Worm (Caenorhabditis elegans) whole organism, late embryonic: Measurements from ENCODE around the gene T26E4.10.

Source experiments
- C08G9.2 ChIP-seq: sonication (generic microtip); optimal IDR thresholded peaks from 2 replicates; lab custom pipeline; 2016; ENCODE audit warnings: mild to moderate bottlenecking, missing genetic modification characterization, moderate library complexity, missing compliant biosample characterization
- C38D4.7 ChIP-seq: fragments of 200-800 bp; sonication (Bioruptor generic); optimal IDR thresholded peaks from 2 replicates; lab custom pipeline; 2018; ENCODE audit warnings: mild to moderate bottlenecking, missing genetic modification characterization, moderate library complexity, missing compliant biosample characterization
- F13H6.1 ChIP-seq: sonication (generic microtip); optimal IDR thresholded peaks from 2 replicates; lab custom pipeline; 2016; ENCODE audit warnings: missing genetic modification characterization, missing compliant biosample characterization
- ahr-1 ChIP-seq: sonication (generic microtip); optimal IDR thresholded peaks from 2 replicates; lab custom pipeline; 2016; ENCODE audit warnings: missing genetic modification characterization, missing compliant biosample characterization
- ama-1 ChIP-seq: fragments of 150-350 bp; optimal IDR thresholded peaks from 2 replicates; lab custom pipeline; 2014
- ceh-14 ChIP-seq: sonication (generic microtip); optimal IDR thresholded peaks from 2 replicates; lab custom pipeline; 2016; ENCODE audit warnings: missing genotype, missing genetic modification characterization, missing compliant biosample characterization
- ceh-18 ChIP-seq: sonication (generic microtip); optimal IDR thresholded peaks from 2 replicates; lab custom pipeline; 2016; ENCODE audit warnings: missing genetic modification characterization, missing compliant biosample characterization
- ceh-19 ChIP-seq: fragments of 200-800 bp; sonication (Bioruptor generic); optimal IDR thresholded peaks from 2 replicates; lab custom pipeline; 2018; ENCODE audit warnings: mild to moderate bottlenecking, missing genetic modification characterization, missing compliant biosample characterization
- ceh-30 ChIP-seq: fragments of 150-350 bp; optimal IDR thresholded peaks from 2 replicates; lab custom pipeline; 2014; ENCODE audit warnings: missing biosample characterization, missing genetic modification characterization
- ceh-31 ChIP-seq: sonication (generic microtip); optimal IDR thresholded peaks from 2 replicates; lab custom pipeline; 2016; ENCODE audit warnings: missing genetic modification characterization, missing compliant biosample characterization
- ceh-34 ChIP-seq: sonication (generic microtip); optimal IDR thresholded peaks from 2 replicates; lab custom pipeline; 2016; ENCODE audit warnings: mild to moderate bottlenecking, missing genetic modification characterization, missing compliant biosample characterization
- ceh-48 ChIP-seq: sonication (generic microtip); optimal IDR thresholded peaks from 2 replicates; lab custom pipeline; 2016; ENCODE audit warnings: missing genetic modification characterization, inconsistent platforms, missing compliant biosample characterization
- ceh-6 ChIP-seq: fragments of 200-800 bp; sonication (Bioruptor generic); optimal IDR thresholded peaks from 2 replicates; lab custom pipeline; 2018; ENCODE audit warnings: mild to moderate bottlenecking, missing genetic modification characterization, missing compliant biosample characterization
- ceh-9 ChIP-seq: sonication (generic microtip); optimal IDR thresholded peaks from 2 replicates; lab custom pipeline; 2016; ENCODE audit warnings: mild to moderate bottlenecking, missing genetic modification characterization, inconsistent platforms, missing compliant biosample characterization
- che-1 ChIP-seq: sonication (generic microtip); optimal IDR thresholded peaks from 2 replicates; lab custom pipeline; 2016; ENCODE audit warnings: mild to moderate bottlenecking, missing genetic modification characterization, missing compliant biosample characterization
- dve-1 ChIP-seq: sonication (generic microtip); optimal IDR thresholded peaks from 2 replicates; lab custom pipeline; 2017; ENCODE audit warnings: antibody characterized with exemption, mild to moderate bottlenecking, missing genetic modification characterization, missing compliant biosample characterization
- elt-2 ChIP-seq: sonication (generic microtip); optimal IDR thresholded peaks from 2 replicates; lab custom pipeline; 2016; ENCODE audit warnings: missing genetic modification reagents, missing genetic modification characterization, missing compliant biosample characterization
- ets-4 ChIP-seq: sonication (generic microtip); optimal IDR thresholded peaks from 2 replicates; lab custom pipeline; 2016; ENCODE audit warnings: missing genetic modification characterization, missing compliant biosample characterization
- eyg-1 ChIP-seq: sonication (generic microtip); optimal IDR thresholded peaks from 2 replicates; lab custom pipeline; 2016; ENCODE audit warnings: missing genotype, missing genetic modification characterization, missing compliant biosample characterization
- fax-1 ChIP-seq: sonication (generic microtip); optimal IDR thresholded peaks from 2 replicates; lab custom pipeline; 2016; ENCODE audit warnings: missing genotype, missing genetic modification characterization, missing compliant biosample characterization
- fkh-6 ChIP-seq: sonication (generic microtip); optimal IDR thresholded peaks from 2 replicates; lab custom pipeline; 2016; ENCODE audit warnings: missing genetic modification characterization, missing compliant biosample characterization
- gmeb-2 ChIP-seq: sonication (generic microtip); optimal IDR thresholded peaks from 2 replicates; lab custom pipeline; 2016; ENCODE audit warnings: missing genetic modification characterization, inconsistent platforms, missing compliant biosample characterization
- hlh-15 ChIP-seq: sonication (generic microtip); optimal IDR thresholded peaks from 2 replicates; lab custom pipeline; 2016; ENCODE audit warnings: missing genetic modification characterization, missing compliant biosample characterization
- hlh-8 ChIP-seq: sonication (generic microtip); optimal IDR thresholded peaks from 2 replicates; lab custom pipeline; 2016; ENCODE audit warnings: missing genotype, missing genetic modification characterization, missing compliant biosample characterization
- madf-2 ChIP-seq: sonication (generic microtip); optimal IDR thresholded peaks from 2 replicates; lab custom pipeline; 2017; ENCODE audit warnings: missing genetic modification characterization, missing compliant biosample characterization
- mec-3 ChIP-seq: sonication (generic microtip); optimal IDR thresholded peaks from 2 replicates; lab custom pipeline; 2016; ENCODE audit warnings: borderline replicate concordance, missing genetic modification characterization, missing compliant biosample characterization
- nfya-1 ChIP-seq: sonication (generic microtip); optimal IDR thresholded peaks from 2 replicates; lab custom pipeline; 2017; ENCODE audit warnings: missing genetic modification characterization, mild to moderate bottlenecking, missing compliant biosample characterization, antibody characterized with exemption, moderate library complexity
- nhr-11 ChIP-seq: fragments of 150-350 bp; optimal IDR thresholded peaks from 2 replicates; lab custom pipeline; 2014; ENCODE audit warnings: missing biosample characterization, missing genetic modification characterization
- npax-4 ChIP-seq: sonication (generic microtip); optimal IDR thresholded peaks from 2 replicates; lab custom pipeline; 2016; ENCODE audit warnings: missing genetic modification characterization, missing compliant biosample characterization
- pat-9 ChIP-seq: fragments of 200-800 bp; sonication (Bioruptor generic); optimal IDR thresholded peaks from 2 replicates; lab custom pipeline; 2018; ENCODE audit warnings: mild to moderate bottlenecking, missing genetic modification characterization, moderate library complexity, missing compliant biosample characterization
- pha-4 ChIP-seq: fragments of 150-350 bp; optimal IDR thresholded peaks from 2 replicates; lab custom pipeline; 2018; ENCODE audit warnings: missing biosample characterization, missing genetic modification reagents, missing genetic modification characterization
- pqm-1 ChIP-seq: sonication (generic microtip); optimal IDR thresholded peaks from 2 replicates; lab custom pipeline; 2016; ENCODE audit warnings: missing genetic modification characterization, missing compliant biosample characterization
- rnt-1 ChIP-seq: sonication (generic microtip); optimal IDR thresholded peaks from 2 replicates; lab custom pipeline; 2016; ENCODE audit warnings: missing genetic modification characterization, missing compliant biosample characterization
- sdc-2 ChIP-seq: sonication (generic microtip); optimal IDR thresholded peaks from 2 replicates; lab custom pipeline; 2016; ENCODE audit warnings: missing genotype, missing genetic modification characterization, missing compliant biosample characterization
- sox-4 ChIP-seq: sonication (generic microtip); optimal IDR thresholded peaks from 2 replicates; lab custom pipeline; 2017; ENCODE audit warnings: mild to moderate bottlenecking, missing genetic modification characterization, inconsistent platforms, missing compliant biosample characterization
- syd-9 ChIP-seq: sonication (generic microtip); optimal IDR thresholded peaks from 2 replicates; lab custom pipeline; 2016; ENCODE audit warnings: mild to moderate bottlenecking, missing genetic modification characterization, moderate library complexity, missing compliant biosample characterization
- tbx-2 ChIP-seq: sonication (generic microtip); optimal IDR thresholded peaks from 2 replicates; lab custom pipeline; 2016; ENCODE audit warnings: missing genetic modification characterization, missing compliant biosample characterization
- tbx-7 ChIP-seq: sonication (generic microtip); optimal IDR thresholded peaks from 2 replicates; lab custom pipeline; 2016; ENCODE audit warnings: missing genotype, missing genetic modification characterization, missing compliant biosample characterization
- ttx-3 ChIP-seq: sonication (generic microtip); optimal IDR thresholded peaks from 2 replicates; lab custom pipeline; 2016; ENCODE audit warnings: missing genetic modification reagents, missing genetic modification characterization, missing compliant biosample characterization
- unc-3 ChIP-seq, 2 experiments: fragments of 200-800 bp in 1 of 2; sonication (Bioruptor generic) in 1 of 2; sonication (generic microtip) in 1 of 2; conservative IDR thresholded peaks in 1 of 2; optimal IDR thresholded peaks in 1 of 2; 2 replicates each; pipeline versions ENCODE4 v1.3.6 to Lab custom; 2016 to 2022; ENCODE audit warnings: missing compliant biosample characterization in 2 of 2, missing genetic modification characterization in 2 of 2, missing genetic modification reagents in 1 of 2
- unc-55 ChIP-seq: sonication (generic microtip); optimal IDR thresholded peaks from 2 replicates; lab custom pipeline; 2017; ENCODE audit warnings: missing biosample characterization, missing genetic modification reagents, missing genetic modification characterization
- zip-5 ChIP-seq: sonication (generic microtip); optimal IDR thresholded peaks from 2 replicates; lab custom pipeline; 2016; ENCODE audit warnings: missing genetic modification characterization, missing compliant biosample characterization
- ztf-16 ChIP-seq: sonication (generic microtip); optimal IDR thresholded peaks from 2 replicates; lab custom pipeline; 2017; ENCODE audit warnings: missing genetic modification characterization, missing compliant biosample characterization

T26E4.10 gene

DNA sequence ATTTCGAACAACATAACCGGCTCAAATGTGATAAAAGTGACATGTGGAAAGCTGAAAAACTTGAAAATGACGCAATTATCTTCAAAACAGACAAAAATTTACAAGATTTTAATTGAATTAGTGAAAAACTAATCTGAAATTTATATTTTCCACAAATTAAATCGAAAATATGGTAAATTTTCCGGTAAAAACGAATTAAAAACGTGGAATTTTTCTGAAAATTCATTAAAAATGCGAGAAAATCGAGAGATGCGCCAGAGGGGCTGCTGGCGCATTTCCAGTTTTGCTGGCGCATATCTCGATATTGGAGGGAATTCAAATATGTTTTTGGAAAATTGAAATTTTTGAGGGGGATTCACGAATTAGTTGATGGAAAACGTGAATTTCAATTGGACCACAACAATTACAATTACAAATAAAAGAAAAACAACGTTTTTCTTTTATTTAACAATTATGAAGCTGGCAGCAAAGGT lies 31.9 kb downstream of the T26E4.10 start, which contains the start of the genes haf-3 and F57A10.2 (continued):
- TF ChIP-seq fax-1 (tag; lab: Kevin White, UChicago) (no peak), ztf-16 (tag; lab: Kevin White, UChicago) (peak; percentile 10), zip-5 (no peak), pqm-1 (tag; lab: Kevin White, UChicago) (no peak), ceh-9 (no peak), ceh-30 (tag; lab: Kevin White, UChicago) (peak; percentile 84), hlh-8 (tag; lab: Kevin White, UChicago) (no peak), tbx-7 (tag; lab: Kevin White, UChicago) (no peak), sdc-2 (tag; lab: Kevin White, UChicago) (no peak), npax-4 (no peak), mec-3 (tag; lab: Kevin White, UChicago) (no peak), ceh-6 (no peak), rnt-1 (tag; lab: Kevin White, UChicago) (no peak), dve-1 (tag; lab: Kevin White, UChicago) (peak; percentile 52), C08G9.2 (tag; lab: Kevin White, UChicago) (no peak), C38D4.7 (no peak), unc-3 (GFP tag; conservative IDR thresholded peaks at IDR 0.05; lab: Robert Waterston, UW) (no peak), unc-3 (tag; optimal IDR thresholded peaks at IDR 0.05; lab: Kevin White, UChicago) (peak; percentile 13), ahr-1 (no peak), ceh-31 (no peak), gmeb-2 (tag; lab: Kevin White, UChicago) (peak; percentile 8), madf-2 (tag; lab: Kevin White, UChicago) (no peak), ceh-18 (tag; lab: Kevin White, UChicago) (peak; percentile 32), nhr-11 (tag; lab: Kevin White, UChicago) (no peak), fkh-6 (tag; lab: Kevin White, UChicago) (no peak), pat-9 (tag; lab: Kevin White, UChicago) (peak; percentile 14), ttx-3 (tag; lab: Kevin White, UChicago) (peak; percentile 2), F13H6.1 (tag; lab: Kevin White, UChicago) (no peak), ama-1 (lab: Kevin White, UChicago) (no peak), ets-4 (tag; lab: Kevin White, UChicago) (peak; percentile 1), hlh-15 (tag; lab: Kevin White, UChicago) (no peak), che-1 (no peak), ceh-34 (tag; lab: Kevin White, UChicago) (peak; percentile 4), ceh-19 (GFP tag; lab: Kevin White, UChicago) (no peak), unc-55 (GFP tag; lab: Kevin White, UChicago) (peak; percentile 39), pha-4 (tag; lab: Kevin White, UChicago) (no peak), eyg-1 (tag; lab: Kevin White, UChicago) (no peak), elt-2 (tag; lab: Kevin White, UChicago) (peak; percentile 54), syd-9 (tag; lab: Kevin White, UChicago) (no peak), nfya-1 (tag; lab: Kevin White, UChicago) (peak; percentile 77)
- TF ChIP-seq, all 69 proteins: peak for 17

- no peak for TF ChIP-seq unc-3 (GFP tag; conservative IDR thresholded peaks at IDR 0.05; lab: Robert Waterston, UW)
- no peak for TF ChIP-seq unc-3 (tag; optimal IDR thresholded peaks at IDR 0.05; lab: Kevin White, UChicago)
- no peak for TF ChIP-seq ceh-14
- no peak for TF ChIP-seq C08G9.2 (tag; lab: Kevin White, UChicago)
- no peak for TF ChIP-seq tbx-2
- no peak for TF ChIP-seq ahr-1
- no peak for TF ChIP-seq eyg-1 (tag; lab: Kevin White, UChicago)
- no peak for TF ChIP-seq fkh-6 (tag; lab: Kevin White, UChicago)
- no peak for TF ChIP-seq ceh-48 (tag; lab: Kevin White, UChicago)
- TF ChIP-seq che-1, result no peak
- TF ChIP-seq pat-9 (tag; lab: Kevin White, UChicago), result no peak
- no peak for TF ChIP-seq sox-4 (tag; lab: Kevin White, UChicago)
Observed at ce11 chrV:15758449-15758848, 39.6 kb downstream of the T26E4.10 start, which contains the start of gene str-9. TSS of gene str-9 (plus strand) at chrV:15758749.
